Worm (Caenorhabditis elegans) whole organism, L4/young adult: ENCODE measurements around the gene gst-35.

Source experiments
- W03F9.2 ChIP-seq: fragments of 150-350 bp; optimal IDR thresholded peaks from 2 replicates; lab custom pipeline; 2014; ENCODE audit warnings: missing biosample characterization, missing genetic modification characterization
- dao-5 ChIP-seq: sonication (generic microtip); optimal IDR thresholded peaks from 2 replicates; lab custom pipeline; 2016; ENCODE audit warnings: missing genotype, missing genetic modification characterization, moderate library complexity, missing compliant biosample characterization
- him-1 ChIP-seq: sonication (generic microtip); optimal IDR thresholded peaks from 2 replicates; lab custom pipeline; 2016; ENCODE audit warnings: missing genotype, missing genetic modification reagents, missing genetic modification characterization, missing compliant biosample characterization

ce11 chrII:15195346-15195745 lies 10.2 kb upstream of the gst-35 start:
- TF ChIP-seq dao-5 (tag; lab: Kevin White, UChicago) (no peak), W03F9.2 (tag; lab: Kevin White, UChicago) (no peak), him-1 (tag; lab: Kevin White, UChicago) (no peak)
